Fruit fly (Drosophila melanogaster) whole organism, prepupa: ENCODE data around the gene LysRS.

Experiments used
- CG10631 ChIP-seq: fragments of 200-800 bp; sonication (Bioruptor generic); optimal IDR thresholded peaks from 2 replicates; lab custom pipeline; 2016; ENCODE audit warnings: missing biosample characterization, missing genetic modification characterization
- CG10669 ChIP-seq: fragments of 200-800 bp; sonication (Bioruptor generic); optimal IDR thresholded peaks from 3 replicates; lab custom pipeline; 2018; ENCODE audit warnings: missing biosample characterization, mild to moderate bottlenecking, missing genetic modification characterization, moderate library complexity
- CG34406 ChIP-seq: fragments of 200-800 bp; sonication (Bioruptor generic); optimal IDR thresholded peaks from 3 replicates; lab custom pipeline; 2016; ENCODE audit warnings: missing biosample characterization, missing genetic modification characterization
- CG6163 ChIP-seq: fragments of 200-800 bp; sonication (Bioruptor generic); IDR thresholded peaks from 3 replicates; pipeline ENCODE4 v1.3.6; 2022; ENCODE audit warnings: missing biosample characterization, missing genetic modification characterization
- CG6276 ChIP-seq: fragments of 200-800 bp; sonication (Bioruptor generic); optimal IDR thresholded peaks from 2 replicates; lab custom pipeline; 2017; ENCODE audit warnings: missing biosample characterization, mild to moderate bottlenecking, missing genetic modification characterization
- Hr39 ChIP-seq: fragments of 200-800 bp; sonication (Bioruptor generic); optimal IDR thresholded peaks from 2 replicates; lab custom pipeline; 2016; ENCODE audit warnings: missing biosample characterization, missing genetic modification characterization
- acj6 ChIP-seq: fragments of 200-800 bp; sonication (Bioruptor generic); optimal IDR thresholded peaks from 3 replicates; lab custom pipeline; 2016; ENCODE audit warnings: missing biosample characterization, missing genetic modification characterization
- dsx ChIP-seq: fragments of 200-800 bp; optimal IDR thresholded peaks from 3 replicates; lab custom pipeline; 2019; ENCODE audit warnings: missing biosample characterization, mild to moderate bottlenecking, missing genetic modification characterization, moderate library complexity; ENCODE audit not compliant: poor library complexity, severe bottlenecking
- eg ChIP-seq: fragments of 200-800 bp; sonication (Bioruptor generic); IDR thresholded peaks from 3 replicates; pipeline ENCODE4 v1.3.6; 2022; ENCODE audit warnings: missing biosample characterization, missing genetic modification characterization
- fkh ChIP-seq: fragments of 200-800 bp; sonication (Bioruptor generic); optimal IDR thresholded peaks from 3 replicates; lab custom pipeline; 2017; ENCODE audit warnings: missing biosample characterization, mild to moderate bottlenecking, missing genetic modification characterization, moderate library complexity

The LysRS gene

DNA sequence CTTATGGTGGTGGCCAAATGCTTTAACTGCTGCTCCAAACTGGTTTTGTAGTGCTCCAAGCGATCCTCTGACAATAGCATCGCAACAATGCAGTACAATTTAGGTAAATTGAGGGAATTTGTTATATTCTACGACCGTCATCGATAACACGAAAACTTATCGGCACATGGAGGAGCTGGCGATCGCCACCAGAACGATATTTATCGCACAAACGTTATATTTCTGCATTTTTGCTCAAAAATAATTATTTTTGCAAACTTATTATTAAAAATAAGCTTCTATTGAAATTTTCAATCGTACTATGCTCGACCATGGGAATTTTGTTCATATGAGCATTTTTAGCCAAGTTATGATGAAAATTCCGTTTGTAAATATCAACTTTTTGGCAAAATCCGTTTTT lies 52.3 kb downstream of the LysRS start, which contains the start of gene CG15317:
TSS of gene CG15317 (minus strand) at position 148 of the 400 bp plus-strand sequence.
- TF ChIP-seq dsx (no peak), fkh (GFP tag; lab: Kevin White, UChicago) (no peak), CG6163 (GFP tag; lab: Robert Waterston, UW) (no peak), Hr39 (GFP tag; lab: Kevin White, UChicago) (no peak), eg (GFP tag; lab: Robert Waterston, UW) (no peak), CG10631 (GFP tag; lab: Kevin White, UChicago) (no peak), acj6 (GFP tag; lab: Kevin White, UChicago) (no peak), CG10669 (GFP tag; lab: Kevin White, UChicago) (no peak), CG6276 (no peak), CG34406 (GFP tag; lab: Kevin White, UChicago) (no peak)
